Worm (Caenorhabditis elegans): ENCODE measurements around the gene B0024.11.

The B0024.11 gene

ce11 chrV:10352928-10353427, 33.6 kb upstream of the B0024.11 start, which contains the start of gene nol-56:
Gene nol-56 (minus strand): TSS chrV:10352978.
- TF ChIP-seq pes-1 (GFP tag; IDR thresholded peaks at IDR 0.05) = 0 out of 2 replicates have a peak, but pooled peaks have one; percentile 37
- TF ChIP-seq ets-7 (tag; optimal IDR thresholded peaks at IDR 0.05) = no peak

DNA sequence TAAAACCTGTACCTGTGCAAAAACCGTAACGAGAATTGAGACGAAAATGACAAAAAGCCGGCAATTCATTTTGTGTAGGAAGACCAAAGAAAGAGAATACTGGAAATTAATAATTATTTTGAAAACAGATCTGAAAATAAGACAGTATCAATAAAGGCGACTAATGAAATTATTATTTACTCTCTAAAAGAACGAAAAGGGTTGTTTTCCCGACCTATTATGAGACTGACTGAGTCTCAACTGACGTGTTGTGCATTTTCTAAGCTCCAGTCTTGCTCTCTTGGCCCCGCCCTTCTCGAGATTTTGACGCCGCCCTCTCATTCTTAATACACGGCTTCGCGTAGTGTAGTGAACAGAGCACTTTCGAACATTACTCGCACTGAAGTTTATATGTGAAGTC, 30.7 kb upstream of the B0024.11 start, which contains the start of gene K07C5.9:
Gene K07C5.9, minus strand, starts transcription at position 101 of the 400 bp plus-strand sequence.
- TF ChIP-seq tbx-37 (GFP tag; conservative IDR thresholded peaks at IDR 0.05) (no peak), scrt-1 (GFP tag; IDR thresholded peaks at IDR 0.05) (no peak), aly-1 (tag; optimal IDR thresholded peaks at IDR 0.05) (no peak), ceh-36 (tag; optimal IDR thresholded peaks at IDR 0.05) (no peak), ama-1 (optimal IDR thresholded peaks at IDR 0.05) (no peak), hmbx-1 (tag; optimal IDR thresholded peaks at IDR 0.05) (no peak), ceh-13 (GFP tag; optimal IDR thresholded peaks at IDR 0.05) (no peak), flt-1 (GFP tag; IDR thresholded peaks at IDR 0.05) (no peak), F13C5.2 (tag; optimal IDR thresholded peaks at IDR 0.05) (no peak), hnd-1 (tag; optimal IDR thresholded peaks at IDR 0.05) (no peak), sea-1 (GFP tag; conservative IDR thresholded peaks at IDR 0.05) (no peak), hmg-4 (GFP tag; optimal IDR thresholded peaks at IDR 0.05) (no peak), ets-7 (tag; optimal IDR thresholded peaks at IDR 0.05) (no peak), pes-1 (GFP tag; IDR thresholded peaks at IDR 0.05) (no peak)

ce11 chrV:10342904-10343303, 23.6 kb upstream of the B0024.11 start, which contains the start of gene K07C5.3:
Gene K07C5.3 (plus strand): TSS chrV:10343032.
- TF ChIP-seq F13C5.2 (tag; optimal IDR thresholded peaks at IDR 0.05) (no peak), tbx-11 (GFP tag; IDR thresholded peaks at IDR 0.05) (no peak), aly-1 (tag; optimal IDR thresholded peaks at IDR 0.05) (no peak), sea-1 (GFP tag; conservative IDR thresholded peaks at IDR 0.05) (no peak), B0310.2 (tag; optimal IDR thresholded peaks at IDR 0.05) (no peak), pes-1 (GFP tag; IDR thresholded peaks at IDR 0.05) (no peak), tra-4 (tag; optimal IDR thresholded peaks at IDR 0.05) (no peak), ets-7 (tag; optimal IDR thresholded peaks at IDR 0.05) (no peak), ceh-36 (tag; optimal IDR thresholded peaks at IDR 0.05) (no peak), ama-1 (optimal IDR thresholded peaks at IDR 0.05) (no peak), ceh-13 (GFP tag; optimal IDR thresholded peaks at IDR 0.05) (no peak)

DNA sequence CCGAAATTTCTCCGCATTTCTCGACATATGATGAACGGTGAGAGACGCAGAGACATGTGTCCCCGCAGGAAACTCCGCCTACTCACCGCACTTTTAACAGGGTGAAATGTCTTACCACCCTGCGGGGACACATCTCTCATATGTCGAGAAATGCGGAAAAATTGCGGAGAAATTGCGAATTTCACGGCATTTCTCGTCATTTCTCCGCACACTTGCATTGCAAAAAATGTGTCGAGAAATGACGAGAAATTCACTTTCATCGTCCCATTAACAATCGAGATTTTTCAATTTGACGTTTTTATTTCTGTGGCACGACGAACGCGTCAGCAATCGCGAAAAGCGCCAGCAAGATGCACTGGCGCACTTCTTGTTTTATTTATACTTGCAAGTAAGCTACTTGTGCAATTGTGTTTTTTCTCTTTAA, 22.6 kb upstream of the B0024.11 start, which contains the start of gene K07C5.13:
Gene K07C5.13, plus strand, starts transcription at position 151 of the 424 bp plus-strand sequence.
- TF ChIP-seq sea-1 (GFP tag; conservative IDR thresholded peaks at IDR 0.05) (peak; percentile 75; the same call in 1 of the 2 replicates), scrt-1 (GFP tag; IDR thresholded peaks at IDR 0.05) (peak; percentile 51; the same call in 1 of the 2 replicates), flt-1 (GFP tag; IDR thresholded peaks at IDR 0.05) (peak; percentile 56), tbx-11 (GFP tag; IDR thresholded peaks at IDR 0.05) (peak; percentile 61; the same call in 1 of the 2 replicates), tbx-37 (GFP tag; conservative IDR thresholded peaks at IDR 0.05) (0 out of 2 replicates have a peak, but pooled peaks have one; percentile 36), pes-1 (GFP tag; IDR thresholded peaks at IDR 0.05) (peak; percentile 61; the same call in 1 of the 2 replicates)

ce11 chrV:10339200-10339599, 19.9 kb upstream of the B0024.11 start, which contains the start of gene K07C5.2:
Gene K07C5.2 (plus strand): TSS chrV:10339500.
- TF ChIP-seq tbx-37 (GFP tag; conservative IDR thresholded peaks at IDR 0.05) = no peak
- TF ChIP-seq flt-1 (GFP tag; IDR thresholded peaks at IDR 0.05) = no peak
- no peak for TF ChIP-seq hmg-4 (GFP tag; optimal IDR thresholded peaks at IDR 0.05)
- TF ChIP-seq scrt-1 (GFP tag; IDR thresholded peaks at IDR 0.05) = no peak
- no peak for TF ChIP-seq aly-1 (tag; optimal IDR thresholded peaks at IDR 0.05)
- no peak for TF ChIP-seq ceh-13 (GFP tag; optimal IDR thresholded peaks at IDR 0.05)
- no peak for TF ChIP-seq ama-1 (optimal IDR thresholded peaks at IDR 0.05)
- TF ChIP-seq hnd-1 (tag; optimal IDR thresholded peaks at IDR 0.05) = no peak
- TF ChIP-seq tbx-11 (GFP tag; IDR thresholded peaks at IDR 0.05) = no peak
- TF ChIP-seq ets-7 (tag; optimal IDR thresholded peaks at IDR 0.05) = no peak
- no peak for TF ChIP-seq F13C5.2 (tag; optimal IDR thresholded peaks at IDR 0.05)
- no peak for TF ChIP-seq hmbx-1 (tag; optimal IDR thresholded peaks at IDR 0.05)
- no peak for TF ChIP-seq B0310.2 (tag; optimal IDR thresholded peaks at IDR 0.05)
- TF ChIP-seq ceh-36 (tag; optimal IDR thresholded peaks at IDR 0.05) = no peak
- TF ChIP-seq tra-4 (tag; optimal IDR thresholded peaks at IDR 0.05) = no peak

DNA sequence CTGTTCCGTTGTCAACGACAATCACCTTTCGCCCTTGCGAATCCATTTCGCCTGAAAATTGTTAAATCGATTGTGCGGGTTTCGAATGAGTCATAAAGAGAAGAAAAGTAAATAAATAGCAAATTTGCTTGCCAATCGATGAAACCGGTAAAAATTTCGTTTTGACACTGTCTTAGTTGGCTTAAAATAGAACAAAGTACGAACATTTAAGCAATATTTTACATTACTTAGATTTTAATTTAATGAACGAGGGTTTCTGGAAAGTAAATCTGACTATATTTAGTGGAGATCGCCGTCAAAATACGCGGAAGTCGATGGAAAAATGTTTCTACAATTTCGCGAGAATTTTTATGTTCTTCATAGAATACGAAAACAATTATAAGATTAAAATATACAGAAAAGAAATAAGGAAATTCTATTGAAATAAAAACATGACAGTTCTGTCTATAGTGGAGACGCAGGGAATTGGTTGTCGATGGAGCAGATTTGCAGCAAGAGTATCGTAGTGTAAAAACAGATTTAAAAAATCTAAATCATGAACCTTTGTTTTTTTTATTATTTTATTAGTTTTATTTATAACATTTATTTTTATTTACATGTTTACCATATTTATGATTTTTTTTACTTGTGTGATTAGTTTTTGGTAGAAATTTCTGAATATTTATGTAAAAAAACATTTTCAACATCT, 19.1 kb upstream of the B0024.11 start, which contains the start of gene arx-2:
Gene arx-2, minus strand, starts transcription at position 51 of the 688 bp plus-strand sequence.
- TF ChIP-seq tbx-11 (GFP tag; IDR thresholded peaks at IDR 0.05) (no peak), ceh-13 (GFP tag; optimal IDR thresholded peaks at IDR 0.05) (no peak), pes-1 (GFP tag; IDR thresholded peaks at IDR 0.05) (no peak), aly-1 (tag; optimal IDR thresholded peaks at IDR 0.05) (no peak), hmg-4 (GFP tag; optimal IDR thresholded peaks at IDR 0.05) (no peak), hmbx-1 (tag; optimal IDR thresholded peaks at IDR 0.05) (no peak), F13C5.2 (tag; optimal IDR thresholded peaks at IDR 0.05) (no peak), flt-1 (GFP tag; IDR thresholded peaks at IDR 0.05) (no peak), hnd-1 (tag; optimal IDR thresholded peaks at IDR 0.05) (no peak), ets-7 (tag; optimal IDR thresholded peaks at IDR 0.05) (no peak), ceh-36 (tag; optimal IDR thresholded peaks at IDR 0.05) (no peak), ama-1 (optimal IDR thresholded peaks at IDR 0.05) (no peak), tra-4 (tag; optimal IDR thresholded peaks at IDR 0.05) (no peak), scrt-1 (GFP tag; IDR thresholded peaks at IDR 0.05) (no peak), sea-1 (GFP tag; conservative IDR thresholded peaks at IDR 0.05) (no peak), tbx-37 (GFP tag; conservative IDR thresholded peaks at IDR 0.05) (no peak)

- TF ChIP-seq scrt-1 (GFP tag; IDR thresholded peaks at IDR 0.05) = no peak
- TF ChIP-seq sea-1 (GFP tag; conservative IDR thresholded peaks at IDR 0.05) = no peak
- TF ChIP-seq hmg-4 (GFP tag; optimal IDR thresholded peaks at IDR 0.05) = no peak
- no peak for TF ChIP-seq hmbx-1 (tag; optimal IDR thresholded peaks at IDR 0.05)
- TF ChIP-seq ama-1 (optimal IDR thresholded peaks at IDR 0.05) = no peak
- TF ChIP-seq ceh-13 (GFP tag; optimal IDR thresholded peaks at IDR 0.05) = no peak
- no peak for TF ChIP-seq hnd-1 (tag; optimal IDR thresholded peaks at IDR 0.05)
- TF ChIP-seq flt-1 (GFP tag; IDR thresholded peaks at IDR 0.05) = no peak
- no peak for TF ChIP-seq ceh-36 (tag; optimal IDR thresholded peaks at IDR 0.05)
- TF ChIP-seq F13C5.2 (tag; optimal IDR thresholded peaks at IDR 0.05) = no peak
- no peak for TF ChIP-seq tbx-37 (GFP tag; conservative IDR thresholded peaks at IDR 0.05)
- no peak for TF ChIP-seq aly-1 (tag; optimal IDR thresholded peaks at IDR 0.05)
- TF ChIP-seq B0310.2 (tag; optimal IDR thresholded peaks at IDR 0.05) = no peak
- TF ChIP-seq ets-7 (tag; optimal IDR thresholded peaks at IDR 0.05) = no peak
- no peak for TF ChIP-seq pes-1 (GFP tag; IDR thresholded peaks at IDR 0.05)
- TF ChIP-seq tra-4 (tag; optimal IDR thresholded peaks at IDR 0.05) = no peak
These were observed 14.5 kb upstream of the B0024.11 start for ce11 chrV:10333843-10334242.

Measured in whole organism, early embryonic.